Worm (Caenorhabditis elegans) whole organism, L4 larva: ENCODE data around the gene R03E9.2.

Source experiments
- lir-3 ChIP-seq: sonication (generic microtip); optimal IDR thresholded peaks from 2 replicates; lab custom pipeline; 2016; ENCODE audit warnings: mild to moderate bottlenecking, missing genetic modification characterization, missing compliant biosample characterization
- unc-39 ChIP-seq: sonication (generic microtip); optimal IDR thresholded peaks from 2 replicates; lab custom pipeline; 2017; ENCODE audit warnings: missing biosample characterization, missing genetic modification characterization
- vab-7 ChIP-seq: fragments of 200-800 bp; sonication (Bioruptor generic); IDR thresholded peaks from 2 replicates; pipeline ENCODE4 v1.3.6; 2022; ENCODE audit warnings: missing genetic modification reagents, missing genetic modification characterization, missing compliant biosample characterization

- TF ChIP-seq unc-39 (tag; lab: Kevin White, UChicago) (no peak), lir-3 (tag; lab: Kevin White, UChicago) (no peak), vab-7 (GFP tag; lab: Robert Waterston, UW) (no peak)
Observed at ce11 chrX:6739034-6740008, 6.2 kb upstream of the R03E9.2 start.
